Fruit fly (Drosophila melanogaster): ENCODE results near the gene sip2.

sip2 gene

dm6 chr2L:6964022-6964434, at the start of gene sip2, which contains the start of gene Coprox (continued):
- TF ChIP-seq CG17802 (tag; optimal IDR thresholded peaks at IDR 0.05) = peak; percentile 29
- TF ChIP-seq CG12744 (GFP tag; optimal IDR thresholded peaks at IDR 0.05) = no peak
- TF ChIP-seq Hsf (GFP tag; optimal IDR thresholded peaks at IDR 0.05) = no peak
- TF ChIP-seq Dip2 (GFP tag; IDR thresholded peaks at IDR 0.05) = no peak
- TF ChIP-seq pfk (GFP tag; optimal IDR thresholded peaks at IDR 0.05) = no peak
- peak; percentile 80 for TF ChIP-seq trem (tag; optimal IDR thresholded peaks at IDR 0.05)
- TF ChIP-seq Fer2 (tag; optimal IDR thresholded peaks at IDR 0.05) = peak; percentile 53
- TF ChIP-seq D (optimal IDR thresholded peaks at IDR 0.05) = no peak
- TF ChIP-seq D (GFP tag; optimal IDR thresholded peaks at IDR 0.05) = no peak
- no peak for TF ChIP-seq sens-2 (GFP tag; IDR thresholded peaks at IDR 0.05)
- no peak for TF ChIP-seq Sox100B (GFP tag; optimal IDR thresholded peaks at IDR 0.05)
- no peak for TF ChIP-seq tap (tag; optimal IDR thresholded peaks at IDR 0.05)
- TF ChIP-seq seq (GFP tag; IDR thresholded peaks at IDR 0.05) = no peak
- no peak for TF ChIP-seq tll (GFP tag; optimal IDR thresholded peaks at IDR 0.05)
- peak; percentile 35 for TF ChIP-seq CG8281 (tag; optimal IDR thresholded peaks at IDR 0.05)
- TF ChIP-seq CG12071 (GFP tag; optimal IDR thresholded peaks at IDR 0.05) = no peak
- peak; percentile 75 for TF ChIP-seq CG12659 (GFP tag; optimal IDR thresholded peaks at IDR 0.05)
- no peak for TF ChIP-seq TFAM (GFP tag; optimal IDR thresholded peaks at IDR 0.05)
- peak; percentile 85 for TF ChIP-seq CoRest (tag; optimal IDR thresholded peaks at IDR 0.05)
- no peak for TF ChIP-seq cad (GFP tag; optimal IDR thresholded peaks at IDR 0.05)
- TF ChIP-seq Oaz (GFP tag; IDR thresholded peaks at IDR 0.05) = no peak
- TF ChIP-seq Poxn (GFP tag; IDR thresholded peaks at IDR 0.05) = no peak
- no peak for TF ChIP-seq CG6272 (GFP tag; IDR thresholded peaks at IDR 0.05)
- TF ChIP-seq hth (optimal IDR thresholded peaks at IDR 0.05) = no peak
- no peak for TF ChIP-seq Dref (GFP tag; IDR thresholded peaks at IDR 0.05)
- TF ChIP-seq fd64A (GFP tag; optimal IDR thresholded peaks at IDR 0.05) = no peak
- peak; percentile 23 for TF ChIP-seq BtbVII (GFP tag; optimal IDR thresholded peaks at IDR 0.05)
- TF ChIP-seq amos (GFP tag; IDR thresholded peaks at IDR 0.05; ENCODE audit: partially characterized antibody) = no peak; the same call in 1 of the 2 replicates
- TF ChIP-seq MTF-1 (GFP tag; optimal IDR thresholded peaks at IDR 0.05; ENCODE audit: borderline replicate concordance) = no peak
- TF ChIP-seq dpn (GFP tag; optimal IDR thresholded peaks at IDR 0.05) = peak in 1 of 2 experiments; percentile 71
- peak in 1 of 2 experiments; percentile 27 for TF ChIP-seq insv (GFP tag; optimal IDR thresholded peaks at IDR 0.05)
- no peak for TF ChIP-seq zf30C (GFP tag; optimal IDR thresholded peaks at IDR 0.05)
- TF ChIP-seq lab (GFP tag; optimal IDR thresholded peaks at IDR 0.05) = no peak
- TF ChIP-seq CG10267 (tag; optimal IDR thresholded peaks at IDR 0.05) = peak; percentile 78
- peak; percentile 27 for TF ChIP-seq ewg (GFP tag; optimal IDR thresholded peaks at IDR 0.05)
- no peak for TF ChIP-seq br (optimal IDR thresholded peaks at IDR 0.05)
- peak; percentile 95 for TF ChIP-seq wek (GFP tag; optimal IDR thresholded peaks at IDR 0.05)
- TF ChIP-seq ssp (GFP tag; IDR thresholded peaks at IDR 0.05) = peak; percentile 65; the same call in 1 of the 2 replicates
- peak; percentile 27; the same call in 1 of the 3 replicates for TF ChIP-seq CG11695 (GFP tag; IDR thresholded peaks at IDR 0.05)
- TF ChIP-seq CG15479 (GFP tag; optimal IDR thresholded peaks at IDR 0.05) = peak; percentile 1
- TF ChIP-seq CG17612 (GFP tag; IDR thresholded peaks at IDR 0.05) = no peak
- no peak for TF ChIP-seq toy (GFP tag; IDR thresholded peaks at IDR 0.05)
- TF ChIP-seq CG4730 (GFP tag; IDR thresholded peaks at IDR 0.05) = peak; percentile 34; the same call in 1 of the 2 replicates
- 0 out of 2 replicates have a peak, but pooled peaks have one; percentile 17 for TF ChIP-seq wdn (GFP tag; IDR thresholded peaks at IDR 0.05)
- TF ChIP-seq CG3065 (GFP tag; optimal IDR thresholded peaks at IDR 0.05) = no peak
- TF ChIP-seq CG8290 (GFP tag; optimal IDR thresholded peaks at IDR 0.05) = peak; percentile 42
- TF ChIP-seq CG8290 (tag; optimal IDR thresholded peaks at IDR 0.05) = no peak
- no peak for TF ChIP-seq CTCF (GFP tag; optimal IDR thresholded peaks at IDR 0.05)
- TF ChIP-seq nau (GFP tag; optimal IDR thresholded peaks at IDR 0.05) = no peak
- TF ChIP-seq CG4328 (GFP tag; optimal IDR thresholded peaks at IDR 0.05) = peak; percentile 47
- TF ChIP-seq odd (GFP tag; optimal IDR thresholded peaks at IDR 0.05) = no peak
- TF ChIP-seq pita (GFP tag; optimal IDR thresholded peaks at IDR 0.05) = no peak

Data from whole organism, embryonic.